Worm (Caenorhabditis elegans) whole organism, L1 larva: ENCODE results near the gene his-24.
A peak's percentile ranks its signal among the peaks of the same experiment; 100 is the strongest.

Experiments
- C04F5.9 ChIP-seq: sonication (generic microtip); optimal IDR thresholded peaks from 2 replicates; lab custom pipeline; 2016; ENCODE audit warnings: missing genetic modification characterization, missing compliant biosample characterization
- C16A3.4 ChIP-seq: fragments of 150-350 bp; optimal IDR thresholded peaks from 2 replicates; lab custom pipeline; 2014; ENCODE audit warnings: missing biosample characterization, missing genetic modification characterization
- C34B4.2 ChIP-seq: sonication (generic microtip); optimal IDR thresholded peaks from 2 replicates; lab custom pipeline; 2017; ENCODE audit warnings: mild to moderate bottlenecking, missing genetic modification characterization, missing compliant biosample characterization
- aly-2 ChIP-seq: fragments of 150-350 bp; optimal IDR thresholded peaks from 2 replicates; lab custom pipeline; 2014; ENCODE audit warnings: missing biosample characterization, missing genetic modification characterization
- ama-1 ChIP-seq: fragments of 150-350 bp; optimal IDR thresholded peaks from 2 replicates; lab custom pipeline; 2014
- ceh-63 ChIP-seq: fragments of 200-800 bp; sonication (Bioruptor generic); optimal IDR thresholded peaks from 2 replicates; lab custom pipeline; 2018; ENCODE audit warnings: mild to moderate bottlenecking, missing genetic modification characterization, missing compliant biosample characterization
- ceh-82 ChIP-seq, 3 experiments: fragments of 150-350 bp in 1 of 3; sonication (generic microtip) in 2 of 3; optimal IDR thresholded peaks; 2 replicates each; lab custom pipeline; 2014 to 2017; ENCODE audit warnings: missing biosample characterization in 3 of 3, missing genetic modification characterization in 3 of 3
- ceh-88 ChIP-seq: fragments of 200-800 bp; sonication (Bioruptor generic); IDR thresholded peaks from 2 replicates; pipeline ENCODE4 v1.3.6; 2022; ENCODE audit warnings: missing genetic modification characterization, missing compliant biosample characterization
- dpl-1 ChIP-seq, 3 experiments: fragments of 150-350 bp in 2 of 3; sonication (generic microtip) in 1 of 3; optimal IDR thresholded peaks; 2 replicates each; lab custom pipeline; 2014 to 2017; ENCODE audit warnings: missing biosample characterization in 3 of 3, missing genetic modification characterization in 3 of 3, missing genetic modification reagents in 3 of 3
- dsc-1 ChIP-seq: sonication (generic microtip); optimal IDR thresholded peaks from 2 replicates; lab custom pipeline; 2016; ENCODE audit warnings: mild to moderate bottlenecking, missing genetic modification characterization, missing compliant biosample characterization
- efl-1 ChIP-seq, 4 experiments: fragments of 150-350 bp; optimal IDR thresholded peaks in 3 of 4; peaks in 1 of 4; 1 replicate in 1 of 4; 2 replicates in 3 of 4; lab custom pipeline; 2014; ENCODE audit warnings: missing biosample characterization in 2 of 4, missing genetic modification characterization in 2 of 4, missing genetic modification reagents in 2 of 4
- egl-13 ChIP-seq: sonication (generic microtip); optimal IDR thresholded peaks from 2 replicates; lab custom pipeline; 2016; ENCODE audit warnings: missing genotype, missing genetic modification reagents, missing genetic modification characterization, missing compliant biosample characterization
- fkh-10 ChIP-seq: sonication (generic microtip); optimal IDR thresholded peaks from 2 replicates; lab custom pipeline; 2017; ENCODE audit warnings: missing biosample characterization, missing genetic modification reagents, missing genetic modification characterization
- fkh-4 ChIP-seq: sonication (generic microtip); optimal IDR thresholded peaks from 2 replicates; lab custom pipeline; 2016; ENCODE audit warnings: missing compliant biosample characterization, missing genetic modification characterization, borderline replicate concordance
- fkh-8 ChIP-seq: sonication (generic microtip); optimal IDR thresholded peaks from 2 replicates; lab custom pipeline; 2016; ENCODE audit warnings: mild to moderate bottlenecking, missing genetic modification characterization, missing compliant biosample characterization
- hlh-17 ChIP-seq: fragments of 200-800 bp; sonication (Bioruptor generic); optimal IDR thresholded peaks from 2 replicates; lab custom pipeline; 2018; ENCODE audit warnings: missing genetic modification characterization, mild to moderate bottlenecking, missing compliant biosample characterization, moderate library complexity, borderline replicate concordance
- hlh-4 ChIP-seq: sonication (generic microtip); optimal IDR thresholded peaks from 2 replicates; lab custom pipeline; 2016; ENCODE audit warnings: mild to moderate bottlenecking, missing genetic modification characterization, missing compliant biosample characterization
- hpl-2 ChIP-seq: fragments of 150-350 bp; optimal IDR thresholded peaks from 2 replicates; lab custom pipeline; 2014; ENCODE audit warnings: missing biosample characterization, missing genetic modification reagents, missing genetic modification characterization
- irx-1 ChIP-seq: sonication (generic microtip); optimal IDR thresholded peaks from 2 replicates; lab custom pipeline; 2016; ENCODE audit warnings: missing genetic modification characterization, missing compliant biosample characterization
- isw-1 ChIP-seq: fragments of 200-800 bp; sonication (Bioruptor generic); IDR thresholded peaks from 2 replicates; pipeline ENCODE4 v1.3.6; 2022; ENCODE audit warnings: missing genetic modification characterization, missing compliant biosample characterization
- lin-13 ChIP-seq: fragments of 150-350 bp; optimal IDR thresholded peaks from 2 replicates; lab custom pipeline; 2014; ENCODE audit warnings: missing biosample characterization, missing genetic modification reagents, missing genetic modification characterization
- lin-14 ChIP-seq: fragments of 200-800 bp; sonication (Bioruptor generic); optimal IDR thresholded peaks from 2 replicates; lab custom pipeline; 2018; ENCODE audit warnings: mild to moderate bottlenecking, missing genetic modification characterization, moderate library complexity, missing compliant biosample characterization
- lin-35 ChIP-seq, 2 experiments: fragments of 150-350 bp; optimal IDR thresholded peaks; 2 replicates each; lab custom pipeline; 2014; ENCODE audit warnings: missing biosample characterization in 2 of 2, missing genetic modification characterization in 2 of 2, missing genetic modification reagents in 2 of 2
- lin-39 ChIP-seq: fragments of 150-350 bp; optimal IDR thresholded peaks from 2 replicates; lab custom pipeline; 2014; ENCODE audit warnings: missing biosample characterization, missing genetic modification reagents, missing genetic modification characterization
- lsy-2 ChIP-seq, 2 experiments: fragments of 150-350 bp; optimal IDR thresholded peaks; 2 replicates each; lab custom pipeline; 2014; ENCODE audit warnings: missing biosample characterization in 2 of 2, missing genetic modification characterization in 2 of 2
- mab-9 ChIP-seq: fragments of 200-800 bp; sonication (Bioruptor generic); IDR thresholded peaks from 2 replicates; pipeline ENCODE4 v1.3.6; 2022; ENCODE audit warnings: missing genetic modification reagents, missing genetic modification characterization, missing compliant biosample characterization
- nhr-11 ChIP-seq: fragments of 150-350 bp; optimal IDR thresholded peaks from 2 replicates; lab custom pipeline; 2014; ENCODE audit warnings: missing biosample characterization, missing genetic modification characterization
- nhr-12 ChIP-seq: sonication (generic microtip); optimal IDR thresholded peaks from 2 replicates; lab custom pipeline; 2017; ENCODE audit warnings: missing biosample characterization, missing genetic modification characterization
- nhr-19 ChIP-seq: fragments of 200-800 bp; sonication (Bioruptor generic); conservative IDR thresholded peaks from 2 replicates; pipeline ENCODE4 v1.3.6; 2022; ENCODE audit warnings: missing genetic modification characterization, missing compliant biosample characterization
- nhr-237 ChIP-seq: fragments of 150-350 bp; optimal IDR thresholded peaks from 2 replicates; lab custom pipeline; 2014; ENCODE audit warnings: missing biosample characterization, missing genetic modification characterization
- nhr-28 ChIP-seq: fragments of 150-350 bp; optimal IDR thresholded peaks from 2 replicates; lab custom pipeline; 2014; ENCODE audit warnings: missing biosample characterization, missing genetic modification characterization
- nhr-47 ChIP-seq: sonication (generic microtip); optimal IDR thresholded peaks from 2 replicates; lab custom pipeline; 2016; ENCODE audit warnings: mild to moderate bottlenecking, missing genetic modification characterization, moderate library complexity, missing compliant biosample characterization
- nhr-76 ChIP-seq: sonication (generic microtip); optimal IDR thresholded peaks from 2 replicates; lab custom pipeline; 2017; ENCODE audit warnings: missing biosample characterization, missing genetic modification characterization
- nhr-85 ChIP-seq: sonication (generic microtip); peaks from one replicate; lab custom pipeline; 2016; ENCODE audit warnings: missing genetic modification characterization, inconsistent platforms, missing compliant biosample characterization
- nhr-90 ChIP-seq: sonication (generic microtip); optimal IDR thresholded peaks from 2 replicates; lab custom pipeline; 2016; ENCODE audit warnings: mild to moderate bottlenecking, missing genetic modification characterization, missing compliant biosample characterization; ENCODE audit not compliant: poor library complexity
- pag-3 ChIP-seq: sonication (generic microtip); optimal IDR thresholded peaks from 2 replicates; lab custom pipeline; 2017; ENCODE audit warnings: missing genetic modification characterization, mild to moderate bottlenecking, missing compliant biosample characterization, antibody characterized with exemption, borderline replicate concordance; ENCODE audit not compliant: insufficient read depth
- pax-3 ChIP-seq: fragments of 200-800 bp; sonication (Bioruptor generic); optimal IDR thresholded peaks from 2 replicates; lab custom pipeline; 2018; ENCODE audit warnings: mild to moderate bottlenecking, missing genetic modification characterization, moderate library complexity, missing compliant biosample characterization
- pqm-1 ChIP-seq: sonication (generic microtip); optimal IDR thresholded peaks from 3 replicates; lab custom pipeline; 2017; ENCODE audit warnings: missing biosample characterization, missing genetic modification characterization
- rnt-1 ChIP-seq: sonication (generic microtip); optimal IDR thresholded peaks from 2 replicates; lab custom pipeline; 2016; ENCODE audit warnings: mild to moderate bottlenecking, missing genetic modification characterization, moderate library complexity, missing compliant biosample characterization
- skn-1 ChIP-seq: fragments of 150-350 bp; optimal IDR thresholded peaks from 2 replicates; lab custom pipeline; 2014; ENCODE audit warnings: missing biosample characterization, missing genetic modification characterization
- snu-23 ChIP-seq: sonication (generic microtip); optimal IDR thresholded peaks from 2 replicates; lab custom pipeline; 2016; ENCODE audit warnings: missing genetic modification characterization, missing compliant biosample characterization
- sup-37 ChIP-seq: fragments of 200-800 bp; sonication (Bioruptor generic); optimal IDR thresholded peaks from 2 replicates; lab custom pipeline; 2018; ENCODE audit warnings: mild to moderate bottlenecking, missing genetic modification characterization, missing compliant biosample characterization
- swsn-7 ChIP-seq: sonication (generic microtip); optimal IDR thresholded peaks from 2 replicates; lab custom pipeline; 2016; ENCODE audit warnings: missing genetic modification characterization, missing compliant biosample characterization
- tlp-1 ChIP-seq: fragments of 150-350 bp; optimal IDR thresholded peaks from 2 replicates; lab custom pipeline; 2014; ENCODE audit warnings: missing biosample characterization, missing genetic modification characterization
- unc-62 ChIP-seq: fragments of 150-350 bp; optimal IDR thresholded peaks from 2 replicates; lab custom pipeline; 2014; ENCODE audit warnings: missing biosample characterization, missing genetic modification reagents, missing genetic modification characterization
- unc-98 ChIP-seq: fragments of 200-800 bp; sonication (Bioruptor generic); IDR thresholded peaks from 2 replicates; pipeline ENCODE4 v1.3.6; 2022; ENCODE audit warnings: missing genetic modification characterization, missing compliant biosample characterization
- vab-15 ChIP-seq: sonication (generic microtip); optimal IDR thresholded peaks from 2 replicates; lab custom pipeline; 2017; ENCODE audit warnings: missing genotype, mild to moderate bottlenecking, missing genetic modification characterization, missing compliant biosample characterization
- xbp-1 ChIP-seq: sonication (generic microtip); optimal IDR thresholded peaks from 2 replicates; lab custom pipeline; 2016; ENCODE audit warnings: missing genetic modification characterization, missing compliant biosample characterization

Gene his-24

DNA sequence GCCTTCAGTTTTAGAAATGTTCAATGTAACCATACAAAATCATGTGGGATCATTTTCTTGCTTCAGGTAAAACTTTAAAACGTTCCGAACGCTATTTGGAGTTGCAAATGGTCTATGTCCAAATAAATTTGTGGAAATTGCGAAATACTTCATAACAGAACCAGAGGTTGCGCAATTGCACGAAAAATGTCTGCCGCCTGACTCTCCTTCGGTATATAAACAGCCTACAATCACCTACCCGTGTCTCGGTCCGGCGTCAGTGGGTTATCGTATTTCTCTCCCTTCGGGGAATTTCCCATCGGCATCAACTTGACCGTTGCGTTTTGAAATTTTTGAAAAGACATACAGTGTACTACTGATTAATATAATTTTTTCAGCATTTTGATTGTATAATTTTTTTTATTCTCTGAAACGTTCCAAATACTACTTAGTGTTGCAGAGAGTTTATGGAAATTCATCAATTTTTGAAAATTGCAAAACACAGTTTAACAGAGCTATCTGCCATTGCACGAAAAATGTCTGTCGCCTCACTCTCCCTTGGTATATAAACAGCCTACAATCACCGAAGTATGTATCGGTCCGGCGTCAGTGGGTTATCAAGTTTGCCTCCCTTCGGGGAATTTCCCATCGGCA, 13.2 kb upstream of the his-24 start (continued):
- no peak for TF ChIP-seq fkh-8 (tag; lab: Kevin White, UChicago)
- TF ChIP-seq pag-3 = no peak
- no peak for TF ChIP-seq ceh-63 (GFP tag; lab: Kevin White, UChicago)
- no peak for TF ChIP-seq hlh-17 (GFP tag; lab: Kevin White, UChicago)
- no peak for TF ChIP-seq unc-62
- TF ChIP-seq lin-14 (GFP tag; lab: Kevin White, UChicago) = no peak
- TF ChIP-seq fkh-10 (GFP tag; lab: Kevin White, UChicago) = no peak
- peak; percentile 44; the same call in 1 of the 2 replicates for TF ChIP-seq isw-1 (GFP tag; lab: Robert Waterston, UW)
- TF ChIP-seq vab-15 = no peak
- TF ChIP-seq skn-1 = peak; percentile 83
- no peak for TF ChIP-seq ama-1 (lab: Kevin White, UChicago)
- TF ChIP-seq lin-39 (tag; lab: Kevin White, UChicago) = no peak
- no peak for TF ChIP-seq nhr-12 (tag; lab: Kevin White, UChicago)
- TF ChIP-seq hpl-2 = no peak
- no peak for TF ChIP-seq nhr-237 (tag; lab: Kevin White, UChicago)
- TF ChIP-seq C04F5.9 (tag; lab: Kevin White, UChicago) = no peak
- TF ChIP-seq nhr-11 (tag; lab: Kevin White, UChicago) = no peak
- TF ChIP-seq nhr-76 (tag; lab: Kevin White, UChicago) = no peak
- TF ChIP-seq snu-23 (GFP tag; lab: Kevin White, UChicago) = peak; percentile 63
- peak in 2 of 3 experiments; percentile 15 to 30 for TF ChIP-seq dpl-1 (GFP tag; optimal IDR thresholded peaks at IDR 0.05; lab: Kevin White, UChicago)
- peak; percentile 38 to 57 (median 46) for TF ChIP-seq ceh-82 (tag; optimal IDR thresholded peaks at IDR 0.05; lab: Kevin White, UChicago)
- TF ChIP-seq C34B4.2 = no peak
- TF ChIP-seq swsn-7 = peak; percentile 54
- TF ChIP-seq ceh-88 (GFP tag; lab: Robert Waterston, UW) = no peak; the same call in 1 of the 2 replicates
- peak; percentile 6 to 53 for TF ChIP-seq lsy-2 (tag; optimal IDR thresholded peaks at IDR 0.05; lab: Kevin White, UChicago)
- no peak for TF ChIP-seq egl-13
- TF ChIP-seq nhr-90 (tag; lab: Kevin White, UChicago) = peak; percentile 87
- no peak for TF ChIP-seq fkh-4 (tag; lab: Kevin White, UChicago)
- TF ChIP-seq lin-35 (GFP tag; optimal IDR thresholded peaks at IDR 0.05; lab: Kevin White, UChicago) = peak in 1 of 2 experiments; percentile 66
- no peak for TF ChIP-seq tlp-1 (tag; lab: Kevin White, UChicago)
- TF ChIP-seq unc-98 (GFP tag; lab: Robert Waterston, UW) = no peak
- TF ChIP-seq C16A3.4 = peak; percentile 65
- peak; percentile 24 for TF ChIP-seq rnt-1
- TF ChIP-seq sup-37 = no peak
- TF ChIP-seq nhr-47 (tag; lab: Kevin White, UChicago) = peak; percentile 71
- no peak for TF ChIP-seq hlh-4
- TF ChIP-seq mab-9 (GFP tag; lab: Robert Waterston, UW) = no peak
- TF ChIP-seq nhr-19 (GFP tag; lab: Robert Waterston, UW) = peak; percentile 71
- TF ChIP-seq nhr-85 (tag; lab: Kevin White, UChicago) = peak; percentile 82
- no peak for TF ChIP-seq xbp-1
- TF ChIP-seq pqm-1 (tag; lab: Kevin White, UChicago) = no peak
- TF ChIP-seq irx-1 (tag; lab: Kevin White, UChicago) = peak; percentile 67
- no peak for TF ChIP-seq aly-2 (tag; lab: Kevin White, UChicago)
- no peak for TF ChIP-seq lin-13 (GFP tag; lab: Kevin White, UChicago)
- no peak for TF ChIP-seq dsc-1 (tag; lab: Kevin White, UChicago)
- no peak for TF ChIP-seq pax-3 (tag; lab: Kevin White, UChicago)
- TF ChIP-seq efl-1 (optimal IDR thresholded peaks at IDR 0.05; lab: Kevin White, UChicago) = peak in 1 of 2 experiments; percentile 19
- TF ChIP-seq efl-1 (GFP tag; optimal IDR thresholded peaks at IDR 0.05 in 1 of 2; lab: Kevin White, UChicago) = peak in 1 of 2 experiments; percentile 95
- TF ChIP-seq nhr-28 (tag; lab: Kevin White, UChicago) = no peak
